Worm (Caenorhabditis elegans): ENCODE measurements around the gene tim-1.

Gene tim-1

ce11 chrIII:12231539-12231938, 18.4 kb downstream of the tim-1 start:
- TF ChIP-seq nhr-11 (tag; optimal IDR thresholded peaks at IDR 0.05), result no peak
- TF ChIP-seq mxl-2 (GFP tag; conservative IDR thresholded peaks at IDR 0.05), result no peak
- no peak for TF ChIP-seq Y105C5A.15 (GFP tag; IDR thresholded peaks at IDR 0.05)
- no peak for TF ChIP-seq sdz-12 (GFP tag; optimal IDR thresholded peaks at IDR 0.05)
- no peak for TF ChIP-seq pha-4 (GFP tag; IDR thresholded peaks at IDR 0.05)
- TF ChIP-seq pha-4 (tag; optimal IDR thresholded peaks at IDR 0.05), result no peak
- no peak for TF ChIP-seq madf-9 (GFP tag; conservative IDR thresholded peaks at IDR 0.05)
- no peak for TF ChIP-seq Y75B8A.6 (GFP tag; IDR thresholded peaks at IDR 0.05)
- TF ChIP-seq nhr-10 (tag; optimal IDR thresholded peaks at IDR 0.05), result no peak
- TF ChIP-seq Y5F2A.4 (GFP tag; optimal IDR thresholded peaks at IDR 0.05), result no peak

ce11 chrIII:12230195-12230594, 19.8 kb downstream of the tim-1 start:
- TF ChIP-seq lim-7 (GFP tag; IDR thresholded peaks at IDR 0.05) (no peak), rbr-2 (tag; optimal IDR thresholded peaks at IDR 0.05) (no peak), nhr-102 (tag; optimal IDR thresholded peaks at IDR 0.05) (no peak), zip-2 (tag; optimal IDR thresholded peaks at IDR 0.05) (no peak), unc-62 (GFP tag; optimal IDR thresholded peaks at IDR 0.05 in 1 of 2) (peak in 1 of 2 experiments; percentile 27), unc-62 (tag; optimal IDR thresholded peaks at IDR 0.05) (no peak), lin-15B (tag; optimal IDR thresholded peaks at IDR 0.05) (no peak), skn-1 (tag; optimal IDR thresholded peaks at IDR 0.05) (no peak)

- TF ChIP-seq Y75B8A.6 (GFP tag; IDR thresholded peaks at IDR 0.05), result no peak
- TF ChIP-seq aha-1 (tag), result peak; percentile 5
Observed at ce11 chrIII:12227935-12228334, 22.0 kb downstream of the tim-1 start.

- TF ChIP-seq lsy-2 (tag; optimal IDR thresholded peaks at IDR 0.05) (peak in 1 of 2 experiments; percentile 56), mes-2 (tag; optimal IDR thresholded peaks at IDR 0.05; ENCODE audit: poor library complexity, severe bottlenecking) (peak; percentile 78), unc-62 (GFP tag; optimal IDR thresholded peaks at IDR 0.05 in 1 of 2) (peak in 1 of 2 experiments; percentile 58), unc-62 (tag; optimal IDR thresholded peaks at IDR 0.05) (no peak), dpl-1 (GFP tag; optimal IDR thresholded peaks at IDR 0.05) (peak; percentile 85), cey-2 (tag; optimal IDR thresholded peaks at IDR 0.05; ENCODE audit: borderline replicate concordance, insufficient read depth) (no peak), hlh-30 (tag; optimal IDR thresholded peaks at IDR 0.05; ENCODE audit: insufficient read depth) (peak; percentile 48), hif-1 (tag; optimal IDR thresholded peaks at IDR 0.05) (peak in 1 of 2 experiments; percentile 10), Y105C5A.15 (GFP tag; IDR thresholded peaks at IDR 0.05) (no peak), lin-38 (GFP tag; IDR thresholded peaks at IDR 0.05) (peak; percentile 95), daf-12 (tag; optimal IDR thresholded peaks at IDR 0.05) (no peak), D1046.2 (GFP tag; IDR thresholded peaks at IDR 0.05) (no peak), T20F7.1 (GFP tag; optimal IDR thresholded peaks at IDR 0.05) (no peak), dve-1 (tag; optimal IDR thresholded peaks at IDR 0.05; ENCODE audit: insufficient read depth) (peak; percentile 4), rbr-2 (tag; optimal IDR thresholded peaks at IDR 0.05) (peak; percentile 37), nhr-6 (tag; optimal IDR thresholded peaks at IDR 0.05) (peak; percentile 24), mep-1 (tag; optimal IDR thresholded peaks at IDR 0.05) (peak; percentile 42), lim-7 (GFP tag; IDR thresholded peaks at IDR 0.05) (no peak), ztf-7 (tag; optimal IDR thresholded peaks at IDR 0.05) (no peak)
Observed at ce11 chrIII:12226089-12226682, 23.8 kb downstream of the tim-1 start, which contains the start of the genes Y75B8A.18 and Y75B8A.19. Gene Y75B8A.18 (minus strand): TSS chrIII:12226230. Gene Y75B8A.19 (plus strand): TSS chrIII:12226632.

- TF ChIP-seq nhr-41 (GFP tag; IDR thresholded peaks at IDR 0.05) (no peak), F49E8.2 (tag; optimal IDR thresholded peaks at IDR 0.05; ENCODE audit: borderline replicate concordance) (peak; percentile 41), mes-2 (tag; optimal IDR thresholded peaks at IDR 0.05; ENCODE audit: poor library complexity, severe bottlenecking) (peak; percentile 1), lin-38 (GFP tag; IDR thresholded peaks at IDR 0.05) (peak; percentile 84), snpc-1.2 (GFP tag; IDR thresholded peaks at IDR 0.05) (0 out of 2 replicates have a peak, but pooled peaks have one; percentile 42), aha-1 (tag) (peak; percentile 21), saeg-2 (GFP tag; IDR thresholded peaks at IDR 0.05) (no peak), unc-130 (GFP tag; optimal IDR thresholded peaks at IDR 0.05) (peak; percentile 5)
Observed at ce11 chrIII:12225234-12225633, 24.7 kb downstream of the tim-1 start, which contains the start of gene gmn-1. Gene gmn-1 (minus strand): TSS chrIII:12225331.

Data from whole organism, L4 larva.